Worm (Caenorhabditis elegans) whole organism, L4/young adult: ENCODE results near the gene msp-10.

Experiments
- W03F9.2 ChIP-seq: fragments of 150-350 bp; optimal IDR thresholded peaks from 2 replicates; lab custom pipeline; 2014; ENCODE audit warnings: missing biosample characterization, missing genetic modification characterization
- dao-5 ChIP-seq: sonication (generic microtip); optimal IDR thresholded peaks from 2 replicates; lab custom pipeline; 2016; ENCODE audit warnings: missing genotype, missing genetic modification characterization, moderate library complexity, missing compliant biosample characterization
- him-1 ChIP-seq: sonication (generic microtip); optimal IDR thresholded peaks from 2 replicates; lab custom pipeline; 2016; ENCODE audit warnings: missing genotype, missing genetic modification reagents, missing genetic modification characterization, missing compliant biosample characterization

DNA sequence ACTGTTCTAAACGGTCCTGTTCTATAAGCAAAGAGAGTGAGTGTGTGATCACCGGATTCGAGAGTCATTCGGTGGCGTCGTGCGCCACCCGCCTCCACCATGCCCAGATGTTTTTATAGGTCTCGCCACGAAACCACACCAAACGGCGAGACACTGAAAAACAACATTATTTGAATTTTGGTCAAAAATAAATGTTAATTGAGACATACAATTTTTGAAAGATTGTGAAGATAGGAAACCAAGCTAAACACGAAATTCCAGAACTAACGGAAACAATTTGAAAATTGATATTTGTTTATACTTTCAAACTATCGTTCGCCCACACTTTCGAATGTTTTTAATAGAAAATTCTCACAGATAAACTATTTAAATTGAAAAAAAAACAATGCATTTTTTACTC lies 13.0 kb upstream of the msp-10 start, which contains the start of gene catp-6:
- TF ChIP-seq dao-5 (tag; lab: Kevin White, UChicago) = no peak
- no peak for TF ChIP-seq W03F9.2 (tag; lab: Kevin White, UChicago)
- no peak for TF ChIP-seq him-1
